Worm (Caenorhabditis elegans) whole organism, mixed stage, embryonic: Measurements from ENCODE around the gene str-6.
"Not testable (repeated sequence)": the region's sequence is repeated elsewhere in the genome, so short reads cannot be mapped to it uniquely, and the experiment has no call there.

Experiments used
- M03D4.4 ChIP-seq: sonication (generic microtip); optimal IDR thresholded peaks from 2 replicates; lab custom pipeline; 2017; ENCODE audit warnings: mild to moderate bottlenecking, missing genetic modification characterization, missing compliant biosample characterization
- bed-3 ChIP-seq: fragments of 200-800 bp; sonication (Bioruptor generic); optimal IDR thresholded peaks from 3 replicates; lab custom pipeline; 2018; ENCODE audit warnings: mild to moderate bottlenecking, missing genetic modification characterization, moderate library complexity, missing compliant biosample characterization
- blmp-1 ChIP-seq: fragments of 150-350 bp; optimal IDR thresholded peaks from 2 replicates; lab custom pipeline; 2014; ENCODE audit warnings: missing biosample characterization, missing genetic modification characterization
- ceh-39 ChIP-seq: fragments of 150-350 bp; optimal IDR thresholded peaks from 2 replicates; lab custom pipeline; 2014; ENCODE audit warnings: missing biosample characterization, missing genetic modification characterization
- ceh-43 ChIP-seq: fragments of 200-800 bp; sonication (Bioruptor generic); optimal IDR thresholded peaks from 2 replicates; lab custom pipeline; 2018; ENCODE audit warnings: mild to moderate bottlenecking, missing genetic modification characterization, moderate library complexity, missing compliant biosample characterization
- ceh-83 ChIP-seq: fragments of 200-800 bp; sonication (Bioruptor generic); optimal IDR thresholded peaks from 2 replicates; lab custom pipeline; 2018; ENCODE audit warnings: mild to moderate bottlenecking, missing genetic modification characterization, missing compliant biosample characterization
- ces-1 ChIP-seq: fragments of 150-350 bp; optimal IDR thresholded peaks from 2 replicates; lab custom pipeline; 2014; ENCODE audit warnings: missing biosample characterization, missing genetic modification reagents, missing genetic modification characterization
- cnd-1 ChIP-seq: fragments of 200-800 bp; sonication (Bioruptor generic); optimal IDR thresholded peaks from 2 replicates; lab custom pipeline; 2018; ENCODE audit warnings: mild to moderate bottlenecking, missing genetic modification characterization, missing compliant biosample characterization
- drap-1 ChIP-seq: fragments of 200-800 bp; sonication (Bioruptor generic); optimal IDR thresholded peaks from 3 replicates; lab custom pipeline; 2018; ENCODE audit warnings: mild to moderate bottlenecking, missing genetic modification characterization, missing compliant biosample characterization
- elt-1 ChIP-seq: sonication (generic microtip); optimal IDR thresholded peaks from 2 replicates; lab custom pipeline; 2017; ENCODE audit warnings: missing genetic modification characterization, mild to moderate bottlenecking, missing compliant biosample characterization, antibody characterized with exemption, moderate library complexity, borderline replicate concordance; ENCODE audit not compliant: insufficient read depth
- elt-3 ChIP-seq: fragments of 150-350 bp; optimal IDR thresholded peaks from 2 replicates; lab custom pipeline; 2014; ENCODE audit warnings: missing biosample characterization, missing genetic modification characterization
- flh-1 ChIP-seq: fragments of 200-800 bp; sonication (Bioruptor generic); optimal IDR thresholded peaks from 2 replicates; lab custom pipeline; 2018; ENCODE audit warnings: mild to moderate bottlenecking, missing genetic modification characterization, moderate library complexity, missing compliant biosample characterization
- ham-2 ChIP-seq: fragments of 200-800 bp; sonication (Bioruptor generic); optimal IDR thresholded peaks from 2 replicates; lab custom pipeline; 2018; ENCODE audit warnings: mild to moderate bottlenecking, missing genetic modification characterization, missing compliant biosample characterization
- hlh-1 ChIP-seq: fragments of 150-350 bp; optimal IDR thresholded peaks from 2 replicates; lab custom pipeline; 2014; ENCODE audit warnings: missing biosample characterization, missing genetic modification reagents, missing genetic modification characterization
- lin-13 ChIP-seq: fragments of 150-350 bp; optimal IDR thresholded peaks from 2 replicates; lab custom pipeline; 2014; ENCODE audit warnings: missing biosample characterization, missing genetic modification characterization
- lin-32 ChIP-seq: fragments of 200-800 bp; sonication (Bioruptor generic); optimal IDR thresholded peaks from 2 replicates; lab custom pipeline; 2018; ENCODE audit warnings: mild to moderate bottlenecking, missing genetic modification characterization, missing compliant biosample characterization
- lsy-2 ChIP-seq: fragments of 150-350 bp; optimal IDR thresholded peaks from 2 replicates; lab custom pipeline; 2014; ENCODE audit warnings: missing biosample characterization, missing genetic modification characterization
- mab-5 ChIP-seq: fragments of 150-350 bp; optimal IDR thresholded peaks from 2 replicates; lab custom pipeline; 2014; ENCODE audit warnings: missing biosample characterization, missing genetic modification characterization
- mep-1 ChIP-seq: fragments of 150-350 bp; optimal IDR thresholded peaks from 2 replicates; lab custom pipeline; 2017; ENCODE audit warnings: missing biosample characterization, missing genetic modification reagents, missing genetic modification characterization, inconsistent platforms
- mls-2 ChIP-seq: sonication (generic microtip); optimal IDR thresholded peaks from 2 replicates; lab custom pipeline; 2016; ENCODE audit warnings: mild to moderate bottlenecking, missing genetic modification characterization, moderate library complexity, missing compliant biosample characterization
- nhr-12 ChIP-seq: fragments of 150-350 bp; optimal IDR thresholded peaks from 2 replicates; lab custom pipeline; 2014; ENCODE audit warnings: missing biosample characterization, missing genetic modification characterization
- nhr-2 ChIP-seq: fragments of 150-350 bp; optimal IDR thresholded peaks from 2 replicates; lab custom pipeline; 2014; ENCODE audit warnings: missing biosample characterization, missing genetic modification characterization
- nhr-237 ChIP-seq: fragments of 150-350 bp; optimal IDR thresholded peaks from 2 replicates; lab custom pipeline; 2014; ENCODE audit warnings: missing biosample characterization, missing genetic modification characterization
- nhr-28 ChIP-seq: fragments of 150-350 bp; optimal IDR thresholded peaks from 2 replicates; lab custom pipeline; 2014; ENCODE audit warnings: missing biosample characterization, missing genetic modification characterization
- nhr-76 ChIP-seq: sonication (generic microtip); optimal IDR thresholded peaks from 2 replicates; lab custom pipeline; 2017; ENCODE audit warnings: missing biosample characterization, missing genetic modification characterization
- pha-4 ChIP-seq: fragments of 150-350 bp; optimal IDR thresholded peaks from 2 replicates; lab custom pipeline; 2018; ENCODE audit warnings: missing biosample characterization, missing genetic modification reagents, missing genetic modification characterization
- sem-2 ChIP-seq: fragments of 200-800 bp; sonication (Bioruptor generic); optimal IDR thresholded peaks from 2 replicates; lab custom pipeline; 2018; ENCODE audit warnings: mild to moderate bottlenecking, missing genetic modification characterization, missing compliant biosample characterization
- snpc-4 ChIP-seq: fragments of 150-350 bp; optimal IDR thresholded peaks from 2 replicates; lab custom pipeline; 2014; ENCODE audit warnings: missing biosample characterization, missing genetic modification characterization
- sptf-1 ChIP-seq: sonication (generic microtip); optimal IDR thresholded peaks from 2 replicates; lab custom pipeline; 2017; ENCODE audit warnings: mild to moderate bottlenecking, missing genetic modification characterization, moderate library complexity, missing compliant biosample characterization
- tbx-8 ChIP-seq: fragments of 200-800 bp; sonication (Bioruptor generic); optimal IDR thresholded peaks from 2 replicates; lab custom pipeline; 2018; ENCODE audit warnings: mild to moderate bottlenecking, missing genetic modification characterization, moderate library complexity, missing compliant biosample characterization
- unc-120 ChIP-seq: sonication (generic microtip); optimal IDR thresholded peaks from 2 replicates; lab custom pipeline; 2017; ENCODE audit warnings: missing genetic modification characterization, missing compliant biosample characterization; ENCODE audit not compliant: poor library complexity, severe bottlenecking
- unc-39 ChIP-seq: fragments of 150-350 bp; optimal IDR thresholded peaks from 2 replicates; lab custom pipeline; 2014; ENCODE audit warnings: missing biosample characterization, missing genetic modification characterization
- unc-62 ChIP-seq: fragments of 150-350 bp; optimal IDR thresholded peaks from 2 replicates; lab custom pipeline; 2014; ENCODE audit warnings: missing biosample characterization, missing genetic modification reagents, missing genetic modification characterization
- zip-8 ChIP-seq: fragments of 150-350 bp; optimal IDR thresholded peaks from 2 replicates; lab custom pipeline; 2014; ENCODE audit warnings: missing biosample characterization, missing genetic modification characterization
- ztf-11 ChIP-seq: fragments of 150-350 bp; optimal IDR thresholded peaks from 2 replicates; lab custom pipeline; 2014; ENCODE audit warnings: missing biosample characterization, missing genetic modification characterization

str-6 gene

ce11 chrV:15766122-15766594 lies 16.1 kb upstream of the str-6 start, which contains the start of the genes haf-3 and F57A10.2:
TSS of gene haf-3 (minus strand) at chrV:15766172.
TSS of gene F57A10.2 (plus strand) at chrV:15766575.
- TF ChIP-seq M03D4.4 (tag; lab: Kevin White, UChicago): peak; percentile 46
- TF ChIP-seq zip-8: no peak
- TF ChIP-seq lsy-2: peak; percentile 77
- no peak for TF ChIP-seq lin-32 (GFP tag; lab: Kevin White, UChicago)
- TF ChIP-seq ces-1 (GFP tag; lab: Kevin White, UChicago): peak; percentile 67
- no peak for TF ChIP-seq ceh-83
- no peak for TF ChIP-seq tbx-8 (GFP tag; lab: Kevin White, UChicago)
- no peak for TF ChIP-seq unc-120
- TF ChIP-seq elt-1: peak; percentile 11
- no peak for TF ChIP-seq nhr-2 (tag; lab: Kevin White, UChicago)
- no peak for TF ChIP-seq mls-2 (tag; lab: Kevin White, UChicago)
- TF ChIP-seq blmp-1 (tag; lab: Kevin White, UChicago): no peak
- TF ChIP-seq pha-4 (tag; lab: Kevin White, UChicago): peak; percentile 48
- TF ChIP-seq lin-13 (tag; lab: Kevin White, UChicago): peak; percentile 85
- no peak for TF ChIP-seq sem-2 (GFP tag; lab: Kevin White, UChicago)
- peak; percentile 79 for TF ChIP-seq drap-1 (GFP tag; lab: Kevin White, UChicago)
- no peak for TF ChIP-seq unc-39
- peak; percentile 23 for TF ChIP-seq hlh-1 (tag; lab: Kevin White, UChicago)
- no peak for TF ChIP-seq snpc-4 (tag; lab: Kevin White, UChicago)
- TF ChIP-seq unc-62: no peak
- peak; percentile 74 for TF ChIP-seq sptf-1 (tag; lab: Kevin White, UChicago)
- no peak for TF ChIP-seq nhr-28 (tag; lab: Kevin White, UChicago)
- TF ChIP-seq nhr-76 (tag; lab: Kevin White, UChicago): no peak
- no peak for TF ChIP-seq elt-3 (tag; lab: Kevin White, UChicago)
- TF ChIP-seq ceh-39: peak; percentile 43
- no peak for TF ChIP-seq ceh-43 (GFP tag; lab: Kevin White, UChicago)
- no peak for TF ChIP-seq ham-2 (GFP tag; lab: Kevin White, UChicago)
- TF ChIP-seq nhr-237 (tag; lab: Kevin White, UChicago): peak; percentile 82
- no peak for TF ChIP-seq ztf-11 (tag; lab: Kevin White, UChicago)
- peak; percentile 62 for TF ChIP-seq mab-5 (tag; lab: Kevin White, UChicago)
- no peak for TF ChIP-seq nhr-12 (tag; lab: Kevin White, UChicago)
- no peak for TF ChIP-seq bed-3 (GFP tag; lab: Kevin White, UChicago)
- TF ChIP-seq cnd-1 (tag; lab: Kevin White, UChicago): no peak
- peak; percentile 91 for TF ChIP-seq mep-1 (tag; lab: Kevin White, UChicago)
- no peak for TF ChIP-seq flh-1 (GFP tag; lab: Kevin White, UChicago)

DNA sequence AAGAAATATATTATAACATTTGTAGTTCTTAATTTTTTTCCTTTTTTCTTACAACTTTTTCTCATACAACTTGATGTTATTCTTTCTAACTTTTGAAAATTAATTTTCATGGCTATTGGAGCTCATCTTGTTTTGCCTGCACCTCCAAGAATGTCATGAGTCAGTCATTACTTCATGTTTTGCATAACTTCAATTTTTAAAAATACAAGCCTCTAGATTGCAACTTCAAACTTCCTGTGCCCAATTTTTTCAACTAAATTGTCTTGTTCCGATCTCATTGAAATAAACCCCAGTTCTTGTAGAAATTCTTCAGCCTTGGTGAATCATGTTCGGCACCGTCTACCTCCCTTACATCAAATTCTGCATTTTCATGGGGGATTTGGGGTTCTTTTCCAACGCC lies 8.4 kb upstream of the str-6 start, which contains the start of gene str-9:
Gene str-9 (plus strand): TSS at position 301 of the 400 bp plus-strand sequence.
- no peak for TF ChIP-seq sptf-1 (tag; lab: Kevin White, UChicago)
- no peak for TF ChIP-seq elt-3 (tag; lab: Kevin White, UChicago)

DNA sequence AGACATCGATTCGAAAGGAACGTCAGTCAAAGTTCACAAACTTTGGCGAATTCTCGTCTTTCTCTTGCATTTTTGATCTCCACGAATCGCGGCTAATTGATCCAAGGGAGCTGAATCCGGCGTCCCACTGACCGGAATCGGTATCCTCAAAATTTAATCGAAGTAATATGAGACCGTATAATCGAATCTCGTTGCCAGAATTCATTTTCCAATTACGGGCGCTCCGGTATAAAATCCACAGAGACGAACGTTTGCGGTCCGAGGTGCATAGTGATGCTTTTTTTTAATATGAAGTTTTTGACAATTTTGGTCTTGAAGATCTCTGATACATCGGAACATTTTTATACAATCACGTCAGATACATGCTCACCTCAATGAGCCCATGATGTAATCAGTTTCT lies 7.6 kb upstream of the str-6 start:
- TF ChIP-seq ceh-39 (no peak), lin-32 (GFP tag; lab: Kevin White, UChicago) (no peak), unc-120 (no peak), snpc-4 (tag; lab: Kevin White, UChicago) (no peak), M03D4.4 (tag; lab: Kevin White, UChicago) (no peak), mab-5 (tag; lab: Kevin White, UChicago) (no peak), ztf-11 (tag; lab: Kevin White, UChicago) (no peak), drap-1 (GFP tag; lab: Kevin White, UChicago) (no peak)

DNA sequence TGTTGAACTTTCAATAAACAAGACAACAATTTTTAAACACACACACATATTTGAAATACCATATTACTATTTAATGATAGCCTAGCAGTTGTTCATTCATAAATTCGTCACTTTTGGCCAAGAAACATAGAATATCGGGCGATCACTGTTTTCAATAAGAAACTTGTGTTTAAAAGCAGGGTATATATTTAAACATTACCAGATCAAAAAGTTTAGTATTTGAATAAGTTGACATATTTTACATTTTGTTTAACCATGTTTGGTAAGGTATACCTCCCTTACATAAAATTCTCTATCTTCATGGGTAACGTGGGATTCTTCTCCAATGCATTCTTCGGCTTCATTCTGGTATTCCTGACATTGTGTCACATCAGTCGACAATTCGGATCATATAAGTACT lies 4.7 kb upstream of the str-6 start, which contains the start of gene str-8:
Gene str-8 (plus strand): TSS at position 301 of the 400 bp plus-strand sequence.
- not testable (repeated sequence) for TF ChIP-seq nhr-28 (tag; lab: Kevin White, UChicago); ham-2 (GFP tag; lab: Kevin White, UChicago); cnd-1 (tag; lab: Kevin White, UChicago)
